Fruit fly (Drosophila melanogaster): ENCODE measurements around the gene CG16825.

Gene CG16825

dm6 chr2L:13286456-13286855 lies 18.1 kb upstream of the CG16825 start, which contains the start of the genes Drep4 and Uvrag (continued):
- TF ChIP-seq CG11696 (GFP tag; IDR thresholded peaks at IDR 0.05) (no peak), CG10267 (tag; optimal IDR thresholded peaks at IDR 0.05) (peak; percentile 97), CG17186 (GFP tag; optimal IDR thresholded peaks at IDR 0.05) (no peak), CG15269 (tag; optimal IDR thresholded peaks at IDR 0.05) (no peak), CG42726 (GFP tag; IDR thresholded peaks at IDR 0.05; ENCODE audit: partially characterized antibody) (no peak), B-H1 (GFP tag; IDR thresholded peaks at IDR 0.05) (peak; percentile 35; the same call in 1 of the 3 replicates), CG4730 (GFP tag; IDR thresholded peaks at IDR 0.05) (no peak), maf-S (GFP tag; optimal IDR thresholded peaks at IDR 0.05) (no peak), nerfin-2 (GFP tag; IDR thresholded peaks at IDR 0.05; ENCODE audit: partially characterized antibody) (no peak), otp (GFP tag; IDR thresholded peaks at IDR 0.05) (no peak), CG11398 (GFP tag; optimal IDR thresholded peaks at IDR 0.05) (no peak), Fer2 (tag; optimal IDR thresholded peaks at IDR 0.05) (peak; percentile 62), CG2875 (GFP tag; optimal IDR thresholded peaks at IDR 0.05) (no peak), disco-r (GFP tag; optimal IDR thresholded peaks at IDR 0.05) (no peak), gfzf (GFP tag; optimal IDR thresholded peaks at IDR 0.05) (no peak), CG17385 (GFP tag; optimal IDR thresholded peaks at IDR 0.05) (peak; percentile 51), chn (GFP tag; optimal IDR thresholded peaks at IDR 0.05) (no peak), CG14014 (GFP tag; IDR thresholded peaks at IDR 0.05) (no peak), ab (GFP tag; optimal IDR thresholded peaks at IDR 0.05) (no peak), CG16863 (GFP tag; optimal IDR thresholded peaks at IDR 0.05) (no peak), HmgD (GFP tag; optimal IDR thresholded peaks at IDR 0.05) (no peak), grn (GFP tag; optimal IDR thresholded peaks at IDR 0.05) (no peak), CG4424 (GFP tag; optimal IDR thresholded peaks at IDR 0.05) (peak; percentile 72), CG9797 (GFP tag; optimal IDR thresholded peaks at IDR 0.05) (no peak), CG2202 (tag; optimal IDR thresholded peaks at IDR 0.05) (no peak), Asciz (GFP tag; optimal IDR thresholded peaks at IDR 0.05) (no peak), Dek (tag; optimal IDR thresholded peaks at IDR 0.05) (peak; percentile 63), eyg (GFP tag; optimal IDR thresholded peaks at IDR 0.05) (no peak), GATAe (GFP tag; conservative IDR thresholded peaks at IDR 0.05) (no peak), crp (GFP tag; optimal IDR thresholded peaks at IDR 0.05) (peak; percentile 68 to 91), prd (optimal IDR thresholded peaks at IDR 0.05) (no peak), prd (GFP tag; IDR thresholded peaks at IDR 0.05) (peak; percentile 59; the same call in 1 of the 3 replicates), CG7556 (GFP tag; optimal IDR thresholded peaks at IDR 0.05) (no peak), row (GFP tag; IDR thresholded peaks at IDR 0.05) (peak; percentile 90), CG8290 (GFP tag; optimal IDR thresholded peaks at IDR 0.05) (peak; percentile 32), CG8290 (tag; optimal IDR thresholded peaks at IDR 0.05) (no peak), dpn (GFP tag; optimal IDR thresholded peaks at IDR 0.05) (peak in 1 of 2 experiments; percentile 76), CG13123 (GFP tag; optimal IDR thresholded peaks at IDR 0.05) (peak; percentile 58), stc (GFP tag; IDR thresholded peaks at IDR 0.05) (no peak; the same call in 1 of the 2 replicates), CG8478 (optimal IDR thresholded peaks at IDR 0.05) (no peak), Nf-YB (GFP tag; optimal IDR thresholded peaks at IDR 0.05) (no peak), CG8359 (GFP tag; optimal IDR thresholded peaks at IDR 0.05; ENCODE audit: borderline replicate concordance) (no peak), pnt (GFP tag; optimal IDR thresholded peaks at IDR 0.05) (no peak), bbx (GFP tag; IDR thresholded peaks at IDR 0.05; ENCODE audit: partially characterized antibody) (no peak), CG6654 (GFP tag; optimal IDR thresholded peaks at IDR 0.05) (no peak), CG16779 (GFP tag; IDR thresholded peaks at IDR 0.05) (no peak), CG6272 (GFP tag; IDR thresholded peaks at IDR 0.05) (peak; percentile 59), trh (GFP tag; optimal IDR thresholded peaks at IDR 0.05) (peak; percentile 20), CG2129 (GFP tag; IDR thresholded peaks at IDR 0.05; ENCODE audit: partially characterized antibody) (no peak), Myb (GFP tag; optimal IDR thresholded peaks at IDR 0.05) (no peak), sna (GFP tag; IDR thresholded peaks at IDR 0.05; ENCODE audit: partially characterized antibody) (no peak), bcd (GFP tag; optimal IDR thresholded peaks at IDR 0.05) (no peak)
